Worm (Caenorhabditis elegans) whole organism, mixed stage, embryonic: ENCODE measurements around the gene ssp-10.

Experiments
- M03D4.4 ChIP-seq: sonication (generic microtip); optimal IDR thresholded peaks from 2 replicates; lab custom pipeline; 2017; ENCODE audit warnings: mild to moderate bottlenecking, missing genetic modification characterization, missing compliant biosample characterization
- bed-3 ChIP-seq: fragments of 200-800 bp; sonication (Bioruptor generic); optimal IDR thresholded peaks from 3 replicates; lab custom pipeline; 2018; ENCODE audit warnings: mild to moderate bottlenecking, missing genetic modification characterization, moderate library complexity, missing compliant biosample characterization
- blmp-1 ChIP-seq: fragments of 150-350 bp; optimal IDR thresholded peaks from 2 replicates; lab custom pipeline; 2014; ENCODE audit warnings: missing biosample characterization, missing genetic modification characterization
- ceh-43 ChIP-seq: fragments of 200-800 bp; sonication (Bioruptor generic); optimal IDR thresholded peaks from 2 replicates; lab custom pipeline; 2018; ENCODE audit warnings: mild to moderate bottlenecking, missing genetic modification characterization, moderate library complexity, missing compliant biosample characterization
- ceh-83 ChIP-seq: fragments of 200-800 bp; sonication (Bioruptor generic); optimal IDR thresholded peaks from 2 replicates; lab custom pipeline; 2018; ENCODE audit warnings: mild to moderate bottlenecking, missing genetic modification characterization, missing compliant biosample characterization
- ces-1 ChIP-seq: fragments of 150-350 bp; optimal IDR thresholded peaks from 2 replicates; lab custom pipeline; 2014; ENCODE audit warnings: missing biosample characterization, missing genetic modification reagents, missing genetic modification characterization
- cnd-1 ChIP-seq: fragments of 200-800 bp; sonication (Bioruptor generic); optimal IDR thresholded peaks from 2 replicates; lab custom pipeline; 2018; ENCODE audit warnings: mild to moderate bottlenecking, missing genetic modification characterization, missing compliant biosample characterization
- drap-1 ChIP-seq: fragments of 200-800 bp; sonication (Bioruptor generic); optimal IDR thresholded peaks from 3 replicates; lab custom pipeline; 2018; ENCODE audit warnings: mild to moderate bottlenecking, missing genetic modification characterization, missing compliant biosample characterization
- elt-1 ChIP-seq: sonication (generic microtip); optimal IDR thresholded peaks from 2 replicates; lab custom pipeline; 2017; ENCODE audit warnings: missing genetic modification characterization, mild to moderate bottlenecking, missing compliant biosample characterization, antibody characterized with exemption, moderate library complexity, borderline replicate concordance; ENCODE audit not compliant: insufficient read depth
- flh-1 ChIP-seq: fragments of 200-800 bp; sonication (Bioruptor generic); optimal IDR thresholded peaks from 2 replicates; lab custom pipeline; 2018; ENCODE audit warnings: mild to moderate bottlenecking, missing genetic modification characterization, moderate library complexity, missing compliant biosample characterization
- ham-2 ChIP-seq: fragments of 200-800 bp; sonication (Bioruptor generic); optimal IDR thresholded peaks from 2 replicates; lab custom pipeline; 2018; ENCODE audit warnings: mild to moderate bottlenecking, missing genetic modification characterization, missing compliant biosample characterization
- hlh-1 ChIP-seq: fragments of 150-350 bp; optimal IDR thresholded peaks from 2 replicates; lab custom pipeline; 2014; ENCODE audit warnings: missing biosample characterization, missing genetic modification reagents, missing genetic modification characterization
- lin-13 ChIP-seq: fragments of 150-350 bp; optimal IDR thresholded peaks from 2 replicates; lab custom pipeline; 2014; ENCODE audit warnings: missing biosample characterization, missing genetic modification characterization
- lin-32 ChIP-seq: fragments of 200-800 bp; sonication (Bioruptor generic); optimal IDR thresholded peaks from 2 replicates; lab custom pipeline; 2018; ENCODE audit warnings: mild to moderate bottlenecking, missing genetic modification characterization, missing compliant biosample characterization
- lsy-2 ChIP-seq: fragments of 150-350 bp; optimal IDR thresholded peaks from 2 replicates; lab custom pipeline; 2014; ENCODE audit warnings: missing biosample characterization, missing genetic modification characterization
- mab-5 ChIP-seq: fragments of 150-350 bp; optimal IDR thresholded peaks from 2 replicates; lab custom pipeline; 2014; ENCODE audit warnings: missing biosample characterization, missing genetic modification characterization
- mep-1 ChIP-seq: fragments of 150-350 bp; optimal IDR thresholded peaks from 2 replicates; lab custom pipeline; 2017; ENCODE audit warnings: missing biosample characterization, missing genetic modification reagents, missing genetic modification characterization, inconsistent platforms
- mls-2 ChIP-seq: sonication (generic microtip); optimal IDR thresholded peaks from 2 replicates; lab custom pipeline; 2016; ENCODE audit warnings: mild to moderate bottlenecking, missing genetic modification characterization, moderate library complexity, missing compliant biosample characterization
- nhr-2 ChIP-seq: fragments of 150-350 bp; optimal IDR thresholded peaks from 2 replicates; lab custom pipeline; 2014; ENCODE audit warnings: missing biosample characterization, missing genetic modification characterization
- nhr-237 ChIP-seq: fragments of 150-350 bp; optimal IDR thresholded peaks from 2 replicates; lab custom pipeline; 2014; ENCODE audit warnings: missing biosample characterization, missing genetic modification characterization
- nhr-28 ChIP-seq: fragments of 150-350 bp; optimal IDR thresholded peaks from 2 replicates; lab custom pipeline; 2014; ENCODE audit warnings: missing biosample characterization, missing genetic modification characterization
- nhr-76 ChIP-seq: sonication (generic microtip); optimal IDR thresholded peaks from 2 replicates; lab custom pipeline; 2017; ENCODE audit warnings: missing biosample characterization, missing genetic modification characterization
- pha-4 ChIP-seq: fragments of 150-350 bp; optimal IDR thresholded peaks from 2 replicates; lab custom pipeline; 2018; ENCODE audit warnings: missing biosample characterization, missing genetic modification reagents, missing genetic modification characterization
- snpc-4 ChIP-seq: fragments of 150-350 bp; optimal IDR thresholded peaks from 2 replicates; lab custom pipeline; 2014; ENCODE audit warnings: missing biosample characterization, missing genetic modification characterization
- sptf-1 ChIP-seq: sonication (generic microtip); optimal IDR thresholded peaks from 2 replicates; lab custom pipeline; 2017; ENCODE audit warnings: mild to moderate bottlenecking, missing genetic modification characterization, moderate library complexity, missing compliant biosample characterization
- tbx-8 ChIP-seq: fragments of 200-800 bp; sonication (Bioruptor generic); optimal IDR thresholded peaks from 2 replicates; lab custom pipeline; 2018; ENCODE audit warnings: mild to moderate bottlenecking, missing genetic modification characterization, moderate library complexity, missing compliant biosample characterization
- unc-120 ChIP-seq: sonication (generic microtip); optimal IDR thresholded peaks from 2 replicates; lab custom pipeline; 2017; ENCODE audit warnings: missing genetic modification characterization, missing compliant biosample characterization; ENCODE audit not compliant: poor library complexity, severe bottlenecking
- unc-39 ChIP-seq: fragments of 150-350 bp; optimal IDR thresholded peaks from 2 replicates; lab custom pipeline; 2014; ENCODE audit warnings: missing biosample characterization, missing genetic modification characterization
- unc-62 ChIP-seq: fragments of 150-350 bp; optimal IDR thresholded peaks from 2 replicates; lab custom pipeline; 2014; ENCODE audit warnings: missing biosample characterization, missing genetic modification reagents, missing genetic modification characterization
- zip-8 ChIP-seq: fragments of 150-350 bp; optimal IDR thresholded peaks from 2 replicates; lab custom pipeline; 2014; ENCODE audit warnings: missing biosample characterization, missing genetic modification characterization
- ztf-11 ChIP-seq: fragments of 150-350 bp; optimal IDR thresholded peaks from 2 replicates; lab custom pipeline; 2014; ENCODE audit warnings: missing biosample characterization, missing genetic modification characterization

The ssp-10 gene

ce11 chrIV:9866865-9867264, 16.0 kb upstream of the ssp-10 start:
- TF ChIP-seq lsy-2 (tag; lab: Kevin White, UChicago) (no peak), sptf-1 (no peak), lin-32 (no peak), zip-8 (tag; lab: Kevin White, UChicago) (no peak), unc-62 (GFP tag; lab: Kevin White, UChicago) (no peak), ceh-83 (GFP tag; lab: Kevin White, UChicago) (no peak), nhr-76 (no peak), unc-120 (tag; lab: Kevin White, UChicago) (no peak), ztf-11 (no peak), bed-3 (no peak), mab-5 (tag; lab: Kevin White, UChicago) (no peak), nhr-237 (no peak), nhr-2 (no peak), ceh-43 (GFP tag; lab: Kevin White, UChicago) (no peak), drap-1 (GFP tag; lab: Kevin White, UChicago) (no peak)
- TF ChIP-seq, all 35 proteins: peak for 0

- TF ChIP-seq lin-32: no peak
- no peak for TF ChIP-seq sptf-1
- TF ChIP-seq blmp-1: no peak
- no peak for TF ChIP-seq M03D4.4 (tag; lab: Kevin White, UChicago)
- TF ChIP-seq zip-8 (tag; lab: Kevin White, UChicago): no peak
- no peak for TF ChIP-seq pha-4
- no peak for TF ChIP-seq elt-1
- TF ChIP-seq lsy-2 (tag; lab: Kevin White, UChicago): no peak
- TF ChIP-seq unc-39 (tag; lab: Kevin White, UChicago): no peak
- no peak for TF ChIP-seq bed-3
- TF ChIP-seq lin-13: no peak
- no peak for TF ChIP-seq hlh-1 (tag; lab: Kevin White, UChicago)
- TF ChIP-seq nhr-28 (tag; lab: Kevin White, UChicago): no peak
- TF ChIP-seq unc-120 (tag; lab: Kevin White, UChicago): no peak
- TF ChIP-seq ces-1: no peak
- TF ChIP-seq tbx-8 (GFP tag; lab: Kevin White, UChicago): no peak
Observed at ce11 chrIV:9864778-9865177, 13.9 kb upstream of the ssp-10 start, which contains the start of the genes K07F5.15 and K07F5.22. Gene K07F5.15, plus strand, starts transcription at chrIV:9865078. Gene K07F5.22, plus strand, starts transcription at chrIV:9865078.

ce11 chrIV:9863817-9864216, 13.0 kb upstream of the ssp-10 start, which contains the start of gene K07F5.16:
Gene K07F5.16, plus strand, starts transcription at chrIV:9864117.
- no peak for TF ChIP-seq ces-1

- no peak for TF ChIP-seq lsy-2 (tag; lab: Kevin White, UChicago)
- TF ChIP-seq blmp-1: no peak
- TF ChIP-seq nhr-2: no peak
- TF ChIP-seq drap-1 (GFP tag; lab: Kevin White, UChicago): no peak
- no peak for TF ChIP-seq lin-32
- TF ChIP-seq snpc-4: no peak
- TF ChIP-seq bed-3: no peak
- TF ChIP-seq unc-62 (GFP tag; lab: Kevin White, UChicago): no peak
- TF ChIP-seq elt-1: no peak
- TF ChIP-seq, all 35 proteins: peak for 0
Observed at ce11 chrIV:9861921-9862320, 11.1 kb upstream of the ssp-10 start, which contains the start of gene K07F5.14. Gene K07F5.14, plus strand, starts transcription at chrIV:9862221.

- TF ChIP-seq unc-120 (tag; lab: Kevin White, UChicago) (no peak), mab-5 (tag; lab: Kevin White, UChicago) (no peak), mep-1 (tag; lab: Kevin White, UChicago) (no peak), ces-1 (no peak), ceh-83 (GFP tag; lab: Kevin White, UChicago) (no peak), pha-4 (no peak), blmp-1 (no peak), flh-1 (GFP tag; lab: Kevin White, UChicago) (no peak), cnd-1 (tag; lab: Kevin White, UChicago) (no peak), tbx-8 (GFP tag; lab: Kevin White, UChicago) (no peak), sptf-1 (no peak), ztf-11 (no peak), elt-1 (no peak), unc-62 (GFP tag; lab: Kevin White, UChicago) (no peak), mls-2 (no peak), ham-2 (GFP tag; lab: Kevin White, UChicago) (no peak)
Observed at ce11 chrIV:9858970-9859369, 8.1 kb upstream of the ssp-10 start.
